Fruit fly (Drosophila melanogaster) whole organism, embryonic: ENCODE measurements around the gene RtcB.

ENCODE experiments used
- Antp ChIP-seq: fragments of 200-800 bp; sonication (Bioruptor generic); optimal IDR thresholded peaks from 3 replicates; lab custom pipeline; 2016; ENCODE audit warnings: missing biosample characterization, missing genetic modification characterization
- Atf3 ChIP-seq: fragments of 200-800 bp; sonication (Bioruptor generic); optimal IDR thresholded peaks from 3 replicates; lab custom pipeline; 2016; ENCODE audit warnings: missing biosample characterization, missing genetic modification characterization
- CG10147 ChIP-seq: fragments of 200-800 bp; sonication (Bioruptor generic); optimal IDR thresholded peaks from 2 replicates; lab custom pipeline; 2019; ENCODE audit warnings: missing biosample characterization, mild to moderate bottlenecking, missing genetic modification characterization, moderate library complexity
- CG10209 ChIP-seq: fragments of 200-800 bp; sonication (Bioruptor generic); optimal IDR thresholded peaks from 3 replicates; lab custom pipeline; 2017; ENCODE audit warnings: missing biosample characterization, mild to moderate bottlenecking, missing genetic modification characterization, missing genetic modification reagents
- CG10267 ChIP-seq: fragments of 200-800 bp; sonication (Bioruptor generic); optimal IDR thresholded peaks from 2 replicates; lab custom pipeline; 2018; ENCODE audit warnings: missing biosample characterization, mild to moderate bottlenecking, missing genetic modification characterization, moderate library complexity
- CG10321 ChIP-seq: fragments of 200-800 bp; sonication (Bioruptor generic); IDR thresholded peaks from 2 replicates; pipeline ENCODE4 v1.3.6; 2022; ENCODE audit warnings: missing biosample characterization, missing genetic modification characterization
- CG10431 ChIP-seq: fragments of 200-800 bp; sonication (Bioruptor generic); optimal IDR thresholded peaks from 3 replicates; lab custom pipeline; 2018; ENCODE audit warnings: missing biosample characterization, mild to moderate bottlenecking, missing genetic modification characterization
- CG10462 ChIP-seq: fragments of 200-800 bp; sonication (Bioruptor generic); optimal IDR thresholded peaks from 2 replicates; lab custom pipeline; 2016; ENCODE audit warnings: missing biosample characterization, missing genetic modification characterization
- CG10979 ChIP-seq: fragments of 200-800 bp; sonication (Bioruptor generic); optimal IDR thresholded peaks from 2 replicates; lab custom pipeline; 2018; ENCODE audit warnings: missing biosample characterization, mild to moderate bottlenecking, missing genetic modification characterization, moderate library complexity
- CG11504 ChIP-seq: fragments of 200-800 bp; sonication (Bioruptor generic); optimal IDR thresholded peaks from 3 replicates; lab custom pipeline; 2019; ENCODE audit warnings: missing biosample characterization, mild to moderate bottlenecking, missing genetic modification characterization, moderate library complexity
- CG11560 ChIP-seq: fragments of 200-800 bp; sonication (Bioruptor generic); IDR thresholded peaks from 3 replicates; pipeline ENCODE4 v1.3.6; 2022; ENCODE audit warnings: missing biosample characterization, missing genetic modification characterization
- CG11695 ChIP-seq: fragments of 200-800 bp; sonication (Bioruptor generic); IDR thresholded peaks from 3 replicates; pipeline ENCODE4 v1.3.6; 2022; ENCODE audit warnings: missing biosample characterization, missing genetic modification characterization
- CG15011 ChIP-seq: fragments of 200-800 bp; sonication (Bioruptor generic); optimal IDR thresholded peaks from 3 replicates; lab custom pipeline; 2018; ENCODE audit warnings: missing biosample characterization, mild to moderate bottlenecking, missing genetic modification characterization
- CG15479 ChIP-seq: fragments of 200-800 bp; sonication (Bioruptor generic); optimal IDR thresholded peaks from 3 replicates; lab custom pipeline; 2019; ENCODE audit warnings: missing biosample characterization, mild to moderate bottlenecking, missing genetic modification characterization, moderate library complexity
- CG17186 ChIP-seq: fragments of 200-800 bp; sonication (Bioruptor generic); optimal IDR thresholded peaks from 3 replicates; lab custom pipeline; 2017; ENCODE audit warnings: missing biosample characterization, missing genetic modification reagents, missing genetic modification characterization
- CG17361 ChIP-seq: fragments of 200-800 bp; sonication (Bioruptor generic); IDR thresholded peaks from 3 replicates; pipeline ENCODE4 v1.3.6; 2022; ENCODE audit warnings: missing biosample characterization, missing genetic modification characterization
- CG5245 ChIP-seq: fragments of 200-800 bp; sonication (Bioruptor generic); optimal IDR thresholded peaks from 3 replicates; lab custom pipeline; 2016; ENCODE audit warnings: missing biosample characterization, missing genetic modification characterization
- CG6175 ChIP-seq: fragments of 200-800 bp; sonication (Bioruptor generic); IDR thresholded peaks from 3 replicates; pipeline ENCODE4 v1.3.6; 2022; ENCODE audit warnings: missing biosample characterization, missing genetic modification characterization
- CG7271 ChIP-seq: fragments of 200-800 bp; sonication (Bioruptor generic); optimal IDR thresholded peaks from 2 replicates; lab custom pipeline; 2018; ENCODE audit warnings: missing biosample characterization, mild to moderate bottlenecking, missing genetic modification characterization, moderate library complexity
- CG8359 ChIP-seq: fragments of 200-800 bp; sonication (Bioruptor generic); optimal IDR thresholded peaks from 2 replicates; lab custom pipeline; 2017; ENCODE audit warnings: missing biosample characterization, mild to moderate bottlenecking, missing genetic modification characterization, borderline replicate concordance
- CG8478 ChIP-seq: fragments of >200 bp; optimal IDR thresholded peaks from 2 replicates; lab custom pipeline; 2018
- CG9817 ChIP-seq: fragments of 200-800 bp; sonication (Bioruptor generic); optimal IDR thresholded peaks from 2 replicates; lab custom pipeline; 2018; ENCODE audit warnings: missing biosample characterization, mild to moderate bottlenecking, missing genetic modification characterization, moderate library complexity
- CG9932 ChIP-seq: fragments of 200-800 bp; sonication (Bioruptor generic); IDR thresholded peaks from 2 replicates; pipeline ENCODE4 v1.3.6; 2022; ENCODE audit warnings: missing biosample characterization, missing genetic modification characterization
- CHES-1-like ChIP-seq: fragments of 200-800 bp; sonication (Bioruptor generic); optimal IDR thresholded peaks from 2 replicates; lab custom pipeline; 2016; ENCODE audit warnings: missing biosample characterization, missing genetic modification characterization
- Camta ChIP-seq: fragments of 200-800 bp; sonication (Bioruptor generic); optimal IDR thresholded peaks from 2 replicates; lab custom pipeline; 2016; ENCODE audit warnings: missing biosample characterization, missing genetic modification characterization
- D19B ChIP-seq: fragments of 200-800 bp; sonication (Bioruptor generic); optimal IDR thresholded peaks from 2 replicates; lab custom pipeline; 2017; ENCODE audit warnings: missing biosample characterization, mild to moderate bottlenecking, missing genetic modification characterization
- E2f2 ChIP-seq: fragments of 200-800 bp; sonication (Bioruptor generic); IDR thresholded peaks from 2 replicates; pipeline ENCODE4 v1.3.6; 2022; ENCODE audit warnings: missing biosample characterization, missing genetic modification characterization
- ERR ChIP-seq: fragments of 200-800 bp; sonication (Bioruptor generic); optimal IDR thresholded peaks from 2 replicates; lab custom pipeline; 2016; ENCODE audit warnings: missing biosample characterization, missing genetic modification characterization
- HLHmδ ChIP-seq: fragments of 200-800 bp; sonication (Bioruptor generic); optimal IDR thresholded peaks from 2 replicates; lab custom pipeline; 2018; ENCODE audit warnings: missing biosample characterization, mild to moderate bottlenecking, missing genetic modification characterization, moderate library complexity
- Hr39 ChIP-seq: fragments of >200 bp; optimal IDR thresholded peaks from 2 replicates; lab custom pipeline; 2017
- Rx ChIP-seq: fragments of 200-800 bp; sonication (Bioruptor generic); IDR thresholded peaks from 2 replicates; pipeline ENCODE4 v1.3.6; 2022; ENCODE audit warnings: missing biosample characterization, missing genetic modification characterization
- Sry-β ChIP-seq: fragments of 200-800 bp; sonication (Bioruptor generic); optimal IDR thresholded peaks from 2 replicates; lab custom pipeline; 2018; ENCODE audit warnings: missing biosample characterization, mild to moderate bottlenecking, missing genetic modification characterization, moderate library complexity
- cad ChIP-seq: fragments of >200 bp; optimal IDR thresholded peaks from 2 replicates; lab custom pipeline; 2017; ENCODE audit warnings: missing biosample characterization, missing genetic modification characterization
- chm ChIP-seq: fragments of 200-800 bp; sonication (Bioruptor generic); IDR thresholded peaks from 2 replicates; pipeline ENCODE4 v1.3.6; 2022; ENCODE audit warnings: missing biosample characterization, missing genetic modification characterization
- grau ChIP-seq: fragments of 200-800 bp; optimal IDR thresholded peaks from 3 replicates; lab custom pipeline; 2019; ENCODE audit warnings: missing biosample characterization, mild to moderate bottlenecking, missing genetic modification characterization, moderate library complexity
- jumu ChIP-seq: fragments of 200-800 bp; sonication (Bioruptor generic); optimal IDR thresholded peaks from 3 replicates; lab custom pipeline; 2016; ENCODE audit warnings: missing biosample characterization, missing genetic modification characterization
- kay ChIP-seq: fragments of 200-800 bp; sonication (Bioruptor generic); optimal IDR thresholded peaks from 2 replicates; lab custom pipeline; 2016; ENCODE audit warnings: missing biosample characterization, missing genetic modification characterization
- kni ChIP-seq: fragments of 200-800 bp; sonication (Bioruptor generic); optimal IDR thresholded peaks from 3 replicates; lab custom pipeline; 2017; ENCODE audit warnings: mild to moderate bottlenecking, missing biosample characterization, missing genetic modification reagents, missing genetic modification characterization
- lbe ChIP-seq: fragments of 200-800 bp; sonication (Bioruptor generic); optimal IDR thresholded peaks from 2 replicates; lab custom pipeline; 2016; ENCODE audit warnings: missing biosample characterization, mild to moderate bottlenecking, missing genetic modification characterization
- lilli ChIP-seq: fragments of 200-800 bp; sonication (Bioruptor generic); optimal IDR thresholded peaks from 3 replicates; lab custom pipeline; 2016; ENCODE audit warnings: missing biosample characterization, missing genetic modification characterization
- lov ChIP-seq, 2 experiments: fragments of 200-800 bp in 1 of 2; fragments of >200 bp in 1 of 2; sonication (Bioruptor generic) in 1 of 2; IDR thresholded peaks in 1 of 2; optimal IDR thresholded peaks in 1 of 2; 2 replicates in 1 of 2; 3 replicates in 1 of 2; pipeline versions ENCODE4 v1.3.6 to Lab custom; 2017 to 2022; ENCODE audit warnings: missing biosample characterization in 1 of 2, missing genetic modification characterization in 1 of 2
- nerfin-1 ChIP-seq: fragments of 200-800 bp; sonication (Bioruptor generic); optimal IDR thresholded peaks from 3 replicates; lab custom pipeline; 2019; ENCODE audit warnings: missing biosample characterization, mild to moderate bottlenecking, missing genetic modification characterization, moderate library complexity
- otp ChIP-seq: fragments of 200-800 bp; sonication (Bioruptor generic); IDR thresholded peaks from 3 replicates; pipeline ENCODE4, ENCODE4 v1.3.6; 2022; ENCODE audit warnings: missing biosample characterization, missing genetic modification characterization
- pan ChIP-seq, 4 experiments: fragments of >200 bp in 3 of 4; fragments of 200-800 bp in 1 of 4; sonication (Bioruptor generic) in 1 of 4; optimal IDR thresholded peaks in 3 of 4; IDR thresholded peaks in 1 of 4; 2 replicates each; pipeline versions ENCODE4 v1.3.6 to Lab custom; 2017 to 2022; ENCODE audit warnings: missing biosample characterization in 2 of 4, missing genetic modification characterization in 2 of 4, mixed read lengths in 1 of 4
- row ChIP-seq: fragments of 200-800 bp; sonication (Bioruptor generic); IDR thresholded peaks from 3 replicates; pipeline ENCODE4 v1.3.6; 2022; ENCODE audit warnings: missing biosample characterization, missing genetic modification characterization
- sna ChIP-seq: fragments of 200-800 bp; sonication (Bioruptor generic); IDR thresholded peaks from 2 replicates; pipeline ENCODE4 v1.3.6; 2022; ENCODE audit warnings: missing biosample characterization, missing genetic modification characterization; ENCODE audit not compliant: partially characterized antibody
- zen ChIP-seq: fragments of 200-800 bp; sonication (Bioruptor generic); optimal IDR thresholded peaks from 3 replicates; lab custom pipeline; 2018; ENCODE audit warnings: missing biosample characterization, mild to moderate bottlenecking, missing genetic modification characterization, moderate library complexity
- zfh1 ChIP-seq: fragments of 200-800 bp; sonication (Bioruptor generic); IDR thresholded peaks from 3 replicates; pipeline ENCODE4 v1.3.6; 2022; ENCODE audit warnings: missing biosample characterization, missing genetic modification characterization

The RtcB gene

DNA sequence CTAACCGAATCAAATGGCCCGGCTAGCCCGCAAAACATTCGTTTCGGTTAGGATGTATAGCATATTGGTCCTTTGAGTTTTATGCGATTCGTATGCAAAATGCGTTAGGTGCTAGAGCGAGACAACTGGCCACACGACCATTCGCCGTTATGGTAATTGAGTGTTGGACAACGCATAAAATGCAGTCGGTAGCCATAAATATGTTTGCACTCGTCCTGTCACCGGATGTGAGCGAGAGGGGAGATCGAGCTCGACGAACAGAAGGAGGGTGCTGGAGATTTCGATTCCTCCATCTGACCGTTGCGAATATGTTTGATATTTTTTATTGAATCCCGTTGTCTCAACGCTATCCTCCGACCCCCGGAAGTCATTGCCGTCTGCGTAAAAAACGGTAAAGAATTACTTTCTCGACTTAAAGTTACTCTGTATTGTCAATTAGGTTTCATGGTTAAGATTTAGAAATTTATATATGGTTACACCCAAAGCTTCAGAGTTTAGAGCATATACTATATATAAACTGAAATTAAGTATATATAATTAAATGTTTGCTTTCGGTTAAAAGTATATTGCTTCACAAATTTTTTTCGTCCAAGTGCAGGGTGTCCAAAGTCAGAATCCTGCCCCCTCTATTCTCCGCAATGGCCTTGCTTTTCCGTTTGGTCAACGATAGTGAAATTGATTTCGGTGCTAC is 27.6 kb downstream of the RtcB start (continued):
- no peak for TF ChIP-seq Sry-β
- peak; percentile 47 for TF ChIP-seq zen (tag; lab: Kevin White, UChicago)
- TF ChIP-seq CG8478 (lab: Kevin White, UChicago), result no peak
- TF ChIP-seq CHES-1-like (GFP tag; lab: Kevin White, UChicago), result no peak
- 0 out of 3 replicates have a peak, but pooled peaks have one; percentile 10 for TF ChIP-seq CG17361 (GFP tag; lab: Robert Waterston, UW)
- no peak for TF ChIP-seq CG10147 (GFP tag; lab: Kevin White, UChicago)
- no peak for TF ChIP-seq Camta (GFP tag; lab: Kevin White, UChicago)
- TF ChIP-seq lilli (GFP tag; lab: Kevin White, UChicago), result no peak
- TF ChIP-seq pan (optimal IDR thresholded peaks at IDR 0.05; lab: Kevin White, UChicago), result no peak
- no peak for TF ChIP-seq pan (GFP tag; optimal IDR thresholded peaks at IDR 0.05 in 1 of 2, IDR thresholded peaks at IDR 0.05 in 1 of 2)
- no peak for TF ChIP-seq kay
- TF ChIP-seq lov (optimal IDR thresholded peaks at IDR 0.05; lab: Kevin White, UChicago), result no peak
- no peak for TF ChIP-seq lov (GFP tag; IDR thresholded peaks at IDR 0.05; lab: Robert Waterston, UW)
- no peak for TF ChIP-seq lbe (GFP tag; lab: Kevin White, UChicago)
- TF ChIP-seq zfh1 (GFP tag; lab: Robert Waterston, UW), result 0 out of 3 replicates have a peak, but pooled peaks have one; percentile 23
- no peak for TF ChIP-seq ERR (GFP tag; lab: Kevin White, UChicago)
- no peak for TF ChIP-seq jumu (GFP tag; lab: Kevin White, UChicago)
- TF ChIP-seq CG11560 (tag; lab: Robert Waterston, UW), result no peak
- no peak for TF ChIP-seq CG5245 (GFP tag; lab: Kevin White, UChicago)
- no peak for TF ChIP-seq CG8359 (GFP tag; lab: Kevin White, UChicago)
- TF ChIP-seq row, result peak; percentile 51; the same call in 1 of the 3 replicates
- TF ChIP-seq CG10462 (GFP tag; lab: Kevin White, UChicago), result no peak
- no peak for TF ChIP-seq Antp (GFP tag; lab: Kevin White, UChicago)
- TF ChIP-seq CG10431 (GFP tag; lab: Kevin White, UChicago), result no peak
- TF ChIP-seq CG15479 (GFP tag; lab: Kevin White, UChicago), result no peak
- no peak for TF ChIP-seq CG10979 (tag; lab: Kevin White, UChicago)
- no peak for TF ChIP-seq kni
- peak; percentile 61 for TF ChIP-seq CG10267 (tag; lab: Kevin White, UChicago)
- TF ChIP-seq otp (GFP tag; lab: Robert Waterston, UW), result no peak
- TF ChIP-seq chm (GFP tag; lab: Robert Waterston, UW), result no peak
- peak; percentile 0 for TF ChIP-seq CG11504 (tag; lab: Kevin White, UChicago)
- TF ChIP-seq HLHmδ (GFP tag; lab: Kevin White, UChicago), result peak; percentile 11
- peak; percentile 58 for TF ChIP-seq D19B (GFP tag; lab: Kevin White, UChicago)
- no peak for TF ChIP-seq CG15011 (GFP tag; lab: Kevin White, UChicago)
- no peak for TF ChIP-seq CG9817 (tag; lab: Kevin White, UChicago)
- no peak for TF ChIP-seq Rx (GFP tag; lab: Robert Waterston, UW)
- TF ChIP-seq Atf3 (GFP tag; lab: Kevin White, UChicago), result no peak
- TF ChIP-seq CG11695 (GFP tag; lab: Robert Waterston, UW), result no peak
- 0 out of 2 replicates have a peak, but pooled peaks have one; percentile 32 for TF ChIP-seq CG10321
- no peak for TF ChIP-seq CG17186 (GFP tag; lab: Kevin White, UChicago)
- no peak for TF ChIP-seq grau
- TF ChIP-seq CG7271 (tag; lab: Kevin White, UChicago), result peak; percentile 76
- TF ChIP-seq nerfin-1 (tag; lab: Kevin White, UChicago), result no peak
- no peak for TF ChIP-seq CG6175 (GFP tag; lab: Robert Waterston, UW)
- no peak for TF ChIP-seq E2f2
- TF ChIP-seq sna (GFP tag; lab: Robert Waterston, UW), result no peak
- no peak for TF ChIP-seq CG9932 (GFP tag; lab: Robert Waterston, UW)
- no peak for TF ChIP-seq CG10209 (GFP tag; lab: Kevin White, UChicago)
- no peak for TF ChIP-seq Hr39
- TF ChIP-seq cad (GFP tag; lab: Kevin White, UChicago), result peak; percentile 24
